Fruit fly (Drosophila melanogaster): ENCODE measurements around the gene Irk2.

DNA sequence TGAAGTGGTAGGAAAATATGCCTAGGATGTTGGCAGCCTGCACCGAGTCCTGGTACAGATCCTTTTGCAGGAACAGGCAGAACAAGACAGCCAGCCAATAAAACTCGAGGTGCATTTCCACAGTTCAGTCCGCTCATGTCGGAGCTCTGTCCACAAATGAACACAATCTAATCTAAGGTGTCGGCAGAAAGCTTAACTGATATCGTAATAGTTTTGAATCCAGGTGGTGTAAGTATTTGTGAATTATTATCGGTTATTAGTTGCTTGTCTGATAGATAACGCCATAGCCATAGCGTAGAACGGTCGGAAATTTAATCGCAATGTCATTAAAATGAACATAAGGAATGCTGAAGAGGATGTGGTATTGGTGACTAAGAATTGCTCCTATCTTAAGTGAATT is 15.4 kb upstream of the Irk2 start, which contains the start of gene Ugt303B3:
- TF ChIP-seq CG8301 (tag; optimal IDR thresholded peaks at IDR 0.05) (no peak), Snoo (tag; optimal IDR thresholded peaks at IDR 0.05) (no peak), CG15710 (tag; optimal IDR thresholded peaks at IDR 0.05) (no peak), CG9948 (tag; optimal IDR thresholded peaks at IDR 0.05) (no peak)

Data from whole organism, pupa.